Worm (Caenorhabditis elegans): Measurements from ENCODE around the gene B0238.15.

B0238.15 gene

ce11 chrV:5272619-5273074 is 32.6 kb downstream of the B0238.15 start:
- TF ChIP-seq nhr-90 (tag; optimal IDR thresholded peaks at IDR 0.05; ENCODE audit: poor library complexity): peak; percentile 45
- peak; percentile 1 to 4 for TF ChIP-seq lsy-2 (tag; optimal IDR thresholded peaks at IDR 0.05)
- TF ChIP-seq Y116A8C.19 (tag; optimal IDR thresholded peaks at IDR 0.05; ENCODE audit: borderline replicate concordance): no peak
- TF ChIP-seq nhr-85 (tag): peak; percentile 95
- TF ChIP-seq ceh-8 (GFP tag; optimal IDR thresholded peaks at IDR 0.05): no peak
- TF ChIP-seq pax-3 (tag; optimal IDR thresholded peaks at IDR 0.05): no peak
- no peak for TF ChIP-seq nhr-12 (tag; optimal IDR thresholded peaks at IDR 0.05)
- TF ChIP-seq sup-37 (GFP tag; optimal IDR thresholded peaks at IDR 0.05): no peak
- peak; percentile 84 for TF ChIP-seq grh-1 (GFP tag; IDR thresholded peaks at IDR 0.05)
- TF ChIP-seq hlh-17 (GFP tag; optimal IDR thresholded peaks at IDR 0.05; ENCODE audit: borderline replicate concordance): no peak
- no peak for TF ChIP-seq rnt-1 (tag; optimal IDR thresholded peaks at IDR 0.05)
- peak; percentile 9 for TF ChIP-seq blmp-1 (tag; optimal IDR thresholded peaks at IDR 0.05)
- peak; percentile 85 for TF ChIP-seq nhr-19 (GFP tag; conservative IDR thresholded peaks at IDR 0.05)
- TF ChIP-seq dpl-1 (GFP tag; optimal IDR thresholded peaks at IDR 0.05): no peak
- no peak for TF ChIP-seq nhr-84 (tag; optimal IDR thresholded peaks at IDR 0.05)
- TF ChIP-seq fkh-10 (GFP tag; optimal IDR thresholded peaks at IDR 0.05): peak; percentile 12
- no peak for TF ChIP-seq nhr-237 (tag; optimal IDR thresholded peaks at IDR 0.05)
- TF ChIP-seq pag-3 (tag; optimal IDR thresholded peaks at IDR 0.05; ENCODE audit: borderline replicate concordance, insufficient read depth): no peak
- peak; percentile 82 for TF ChIP-seq lin-14 (GFP tag; optimal IDR thresholded peaks at IDR 0.05)
- no peak for TF ChIP-seq tlp-1 (tag; optimal IDR thresholded peaks at IDR 0.05)
- TF ChIP-seq ceh-88 (GFP tag; IDR thresholded peaks at IDR 0.05): no peak
- no peak for TF ChIP-seq zip-4 (GFP tag; optimal IDR thresholded peaks at IDR 0.05)
- TF ChIP-seq xbp-1 (tag; optimal IDR thresholded peaks at IDR 0.05): peak; percentile 36
- no peak for TF ChIP-seq elt-2 (tag; optimal IDR thresholded peaks at IDR 0.05)
- TF ChIP-seq lin-13 (GFP tag; optimal IDR thresholded peaks at IDR 0.05): no peak
- TF ChIP-seq efl-3 (GFP tag; optimal IDR thresholded peaks at IDR 0.05): no peak
- no peak for TF ChIP-seq alr-1 (tag; optimal IDR thresholded peaks at IDR 0.05; ENCODE audit: borderline replicate concordance)
- TF ChIP-seq C16A3.4 (tag; optimal IDR thresholded peaks at IDR 0.05): peak; percentile 43
- no peak for TF ChIP-seq nhr-77 (tag; optimal IDR thresholded peaks at IDR 0.05)
- peak; percentile 74 for TF ChIP-seq snu-23 (GFP tag; optimal IDR thresholded peaks at IDR 0.05)
- TF ChIP-seq aha-1 (tag; optimal IDR thresholded peaks at IDR 0.05): no peak
- peak; percentile 39 for TF ChIP-seq ztf-4 (tag; optimal IDR thresholded peaks at IDR 0.05)
- no peak for TF ChIP-seq lin-39 (tag; optimal IDR thresholded peaks at IDR 0.05)
- TF ChIP-seq efl-1 (optimal IDR thresholded peaks at IDR 0.05): peak in 1 of 2 experiments; percentile 7
- TF ChIP-seq efl-1 (GFP tag; optimal IDR thresholded peaks at IDR 0.05 in 1 of 2): peak in 1 of 2 experiments; percentile 91
- TF ChIP-seq lir-3 (tag; optimal IDR thresholded peaks at IDR 0.05; ENCODE audit: poor library complexity): peak; percentile 9
- TF ChIP-seq F16B12.6 (tag; optimal IDR thresholded peaks at IDR 0.05): no peak
- no peak for TF ChIP-seq mab-9 (GFP tag; IDR thresholded peaks at IDR 0.05)
- TF ChIP-seq tbx-2 (tag; optimal IDR thresholded peaks at IDR 0.05): peak; percentile 20
- TF ChIP-seq fkh-4 (tag; optimal IDR thresholded peaks at IDR 0.05; ENCODE audit: borderline replicate concordance): no peak
- TF ChIP-seq fkh-8 (tag; optimal IDR thresholded peaks at IDR 0.05): no peak
- TF ChIP-seq elt-3 (tag; optimal IDR thresholded peaks at IDR 0.05): peak in 5 of 6 experiments; percentile 42 to 71 (median 64)
- no peak for TF ChIP-seq irx-1 (tag; optimal IDR thresholded peaks at IDR 0.05)
- no peak for TF ChIP-seq nhr-76 (tag; optimal IDR thresholded peaks at IDR 0.05)
- TF ChIP-seq hpl-2 (GFP tag; optimal IDR thresholded peaks at IDR 0.05): no peak
- no peak for TF ChIP-seq nhr-28 (tag; optimal IDR thresholded peaks at IDR 0.05)
- TF ChIP-seq nhr-11 (tag; optimal IDR thresholded peaks at IDR 0.05): peak; percentile 17
- no peak for TF ChIP-seq ama-1 (optimal IDR thresholded peaks at IDR 0.05)
- no peak for TF ChIP-seq sptf-1 (tag; optimal IDR thresholded peaks at IDR 0.05)
- no peak for TF ChIP-seq unc-30 (tag; optimal IDR thresholded peaks at IDR 0.05)
- TF ChIP-seq swsn-7 (tag; optimal IDR thresholded peaks at IDR 0.05): peak; percentile 23
- TF ChIP-seq mef-2 (tag; optimal IDR thresholded peaks at IDR 0.05): no peak
- TF ChIP-seq ceh-82 (tag; optimal IDR thresholded peaks at IDR 0.05): peak in 1 of 3 experiments; percentile 20
